Worm (Caenorhabditis elegans) whole organism, mixed stage, embryonic: ENCODE results near the gene fbxb-37.

ENCODE experiments used
- M03D4.4 ChIP-seq: sonication (generic microtip); optimal IDR thresholded peaks from 2 replicates; lab custom pipeline; 2017; ENCODE audit warnings: mild to moderate bottlenecking, missing genetic modification characterization, missing compliant biosample characterization
- blmp-1 ChIP-seq: fragments of 150-350 bp; optimal IDR thresholded peaks from 2 replicates; lab custom pipeline; 2014; ENCODE audit warnings: missing biosample characterization, missing genetic modification characterization
- ceh-39 ChIP-seq: fragments of 150-350 bp; optimal IDR thresholded peaks from 2 replicates; lab custom pipeline; 2014; ENCODE audit warnings: missing biosample characterization, missing genetic modification characterization
- ceh-43 ChIP-seq: fragments of 200-800 bp; sonication (Bioruptor generic); optimal IDR thresholded peaks from 2 replicates; lab custom pipeline; 2018; ENCODE audit warnings: mild to moderate bottlenecking, missing genetic modification characterization, moderate library complexity, missing compliant biosample characterization
- ceh-83 ChIP-seq: fragments of 200-800 bp; sonication (Bioruptor generic); optimal IDR thresholded peaks from 2 replicates; lab custom pipeline; 2018; ENCODE audit warnings: mild to moderate bottlenecking, missing genetic modification characterization, missing compliant biosample characterization
- ces-1 ChIP-seq: fragments of 150-350 bp; optimal IDR thresholded peaks from 2 replicates; lab custom pipeline; 2014; ENCODE audit warnings: missing biosample characterization, missing genetic modification reagents, missing genetic modification characterization
- cnd-1 ChIP-seq: fragments of 200-800 bp; sonication (Bioruptor generic); optimal IDR thresholded peaks from 2 replicates; lab custom pipeline; 2018; ENCODE audit warnings: mild to moderate bottlenecking, missing genetic modification characterization, missing compliant biosample characterization
- drap-1 ChIP-seq: fragments of 200-800 bp; sonication (Bioruptor generic); optimal IDR thresholded peaks from 3 replicates; lab custom pipeline; 2018; ENCODE audit warnings: mild to moderate bottlenecking, missing genetic modification characterization, missing compliant biosample characterization
- elt-1 ChIP-seq: sonication (generic microtip); optimal IDR thresholded peaks from 2 replicates; lab custom pipeline; 2017; ENCODE audit warnings: missing genetic modification characterization, mild to moderate bottlenecking, missing compliant biosample characterization, antibody characterized with exemption, moderate library complexity, borderline replicate concordance; ENCODE audit not compliant: insufficient read depth
- flh-1 ChIP-seq: fragments of 200-800 bp; sonication (Bioruptor generic); optimal IDR thresholded peaks from 2 replicates; lab custom pipeline; 2018; ENCODE audit warnings: mild to moderate bottlenecking, missing genetic modification characterization, moderate library complexity, missing compliant biosample characterization
- ham-2 ChIP-seq: fragments of 200-800 bp; sonication (Bioruptor generic); optimal IDR thresholded peaks from 2 replicates; lab custom pipeline; 2018; ENCODE audit warnings: mild to moderate bottlenecking, missing genetic modification characterization, missing compliant biosample characterization
- hlh-1 ChIP-seq: fragments of 150-350 bp; optimal IDR thresholded peaks from 2 replicates; lab custom pipeline; 2014; ENCODE audit warnings: missing biosample characterization, missing genetic modification reagents, missing genetic modification characterization
- lin-13 ChIP-seq: fragments of 150-350 bp; optimal IDR thresholded peaks from 2 replicates; lab custom pipeline; 2014; ENCODE audit warnings: missing biosample characterization, missing genetic modification characterization
- lin-32 ChIP-seq: fragments of 200-800 bp; sonication (Bioruptor generic); optimal IDR thresholded peaks from 2 replicates; lab custom pipeline; 2018; ENCODE audit warnings: mild to moderate bottlenecking, missing genetic modification characterization, missing compliant biosample characterization
- lsy-2 ChIP-seq: fragments of 150-350 bp; optimal IDR thresholded peaks from 2 replicates; lab custom pipeline; 2014; ENCODE audit warnings: missing biosample characterization, missing genetic modification characterization
- mab-5 ChIP-seq: fragments of 150-350 bp; optimal IDR thresholded peaks from 2 replicates; lab custom pipeline; 2014; ENCODE audit warnings: missing biosample characterization, missing genetic modification characterization
- mep-1 ChIP-seq: fragments of 150-350 bp; optimal IDR thresholded peaks from 2 replicates; lab custom pipeline; 2017; ENCODE audit warnings: missing biosample characterization, missing genetic modification reagents, missing genetic modification characterization, inconsistent platforms
- mls-2 ChIP-seq: sonication (generic microtip); optimal IDR thresholded peaks from 2 replicates; lab custom pipeline; 2016; ENCODE audit warnings: mild to moderate bottlenecking, missing genetic modification characterization, moderate library complexity, missing compliant biosample characterization
- nhr-12 ChIP-seq: fragments of 150-350 bp; optimal IDR thresholded peaks from 2 replicates; lab custom pipeline; 2014; ENCODE audit warnings: missing biosample characterization, missing genetic modification characterization
- nhr-2 ChIP-seq: fragments of 150-350 bp; optimal IDR thresholded peaks from 2 replicates; lab custom pipeline; 2014; ENCODE audit warnings: missing biosample characterization, missing genetic modification characterization
- nhr-28 ChIP-seq: fragments of 150-350 bp; optimal IDR thresholded peaks from 2 replicates; lab custom pipeline; 2014; ENCODE audit warnings: missing biosample characterization, missing genetic modification characterization
- nhr-76 ChIP-seq: sonication (generic microtip); optimal IDR thresholded peaks from 2 replicates; lab custom pipeline; 2017; ENCODE audit warnings: missing biosample characterization, missing genetic modification characterization
- pha-4 ChIP-seq: fragments of 150-350 bp; optimal IDR thresholded peaks from 2 replicates; lab custom pipeline; 2018; ENCODE audit warnings: missing biosample characterization, missing genetic modification reagents, missing genetic modification characterization
- sem-2 ChIP-seq: fragments of 200-800 bp; sonication (Bioruptor generic); optimal IDR thresholded peaks from 2 replicates; lab custom pipeline; 2018; ENCODE audit warnings: mild to moderate bottlenecking, missing genetic modification characterization, missing compliant biosample characterization
- snpc-4 ChIP-seq: fragments of 150-350 bp; optimal IDR thresholded peaks from 2 replicates; lab custom pipeline; 2014; ENCODE audit warnings: missing biosample characterization, missing genetic modification characterization
- sptf-1 ChIP-seq: sonication (generic microtip); optimal IDR thresholded peaks from 2 replicates; lab custom pipeline; 2017; ENCODE audit warnings: mild to moderate bottlenecking, missing genetic modification characterization, moderate library complexity, missing compliant biosample characterization
- tbx-8 ChIP-seq: fragments of 200-800 bp; sonication (Bioruptor generic); optimal IDR thresholded peaks from 2 replicates; lab custom pipeline; 2018; ENCODE audit warnings: mild to moderate bottlenecking, missing genetic modification characterization, moderate library complexity, missing compliant biosample characterization
- unc-120 ChIP-seq: sonication (generic microtip); optimal IDR thresholded peaks from 2 replicates; lab custom pipeline; 2017; ENCODE audit warnings: missing genetic modification characterization, missing compliant biosample characterization; ENCODE audit not compliant: poor library complexity, severe bottlenecking
- unc-39 ChIP-seq: fragments of 150-350 bp; optimal IDR thresholded peaks from 2 replicates; lab custom pipeline; 2014; ENCODE audit warnings: missing biosample characterization, missing genetic modification characterization
- unc-62 ChIP-seq: fragments of 150-350 bp; optimal IDR thresholded peaks from 2 replicates; lab custom pipeline; 2014; ENCODE audit warnings: missing biosample characterization, missing genetic modification reagents, missing genetic modification characterization
- zip-8 ChIP-seq: fragments of 150-350 bp; optimal IDR thresholded peaks from 2 replicates; lab custom pipeline; 2014; ENCODE audit warnings: missing biosample characterization, missing genetic modification characterization
- ztf-11 ChIP-seq: fragments of 150-350 bp; optimal IDR thresholded peaks from 2 replicates; lab custom pipeline; 2014; ENCODE audit warnings: missing biosample characterization, missing genetic modification characterization

The fbxb-37 gene

ce11 chrII:2083726-2084179, 9.9 kb downstream of the fbxb-37 start, which contains the start of the genes T16A1.5 and fbxc-49:
Gene T16A1.5 (minus strand): TSS chrII:2083826.
Gene fbxc-49 (plus strand): TSS chrII:2084129.
- TF ChIP-seq ceh-43 (no peak), mab-5 (tag; lab: Kevin White, UChicago) (no peak), zip-8 (no peak), elt-1 (tag; lab: Kevin White, UChicago) (no peak), nhr-76 (tag; lab: Kevin White, UChicago) (no peak), unc-39 (tag; lab: Kevin White, UChicago) (no peak), blmp-1 (tag; lab: Kevin White, UChicago) (no peak), mls-2 (no peak), lin-13 (tag; lab: Kevin White, UChicago) (no peak), ceh-83 (GFP tag; lab: Kevin White, UChicago) (no peak), M03D4.4 (no peak), unc-62 (no peak), hlh-1 (tag; lab: Kevin White, UChicago) (no peak), sptf-1 (tag; lab: Kevin White, UChicago) (no peak), pha-4 (tag; lab: Kevin White, UChicago) (no peak), ceh-39 (no peak), flh-1 (no peak), ztf-11 (tag; lab: Kevin White, UChicago) (no peak), lsy-2 (tag; lab: Kevin White, UChicago) (no peak)

ce11 chrII:2081257-2081656, 12.4 kb downstream of the fbxb-37 start, which contains the start of gene T16A1.4:
Gene T16A1.4 (plus strand): TSS chrII:2081557.
- no peak for TF ChIP-seq ztf-11 (tag; lab: Kevin White, UChicago)
- TF ChIP-seq nhr-76 (tag; lab: Kevin White, UChicago): no peak
- no peak for TF ChIP-seq tbx-8
- no peak for TF ChIP-seq unc-39 (tag; lab: Kevin White, UChicago)
- TF ChIP-seq flh-1: no peak
- no peak for TF ChIP-seq sem-2 (GFP tag; lab: Kevin White, UChicago)
- TF ChIP-seq mab-5 (tag; lab: Kevin White, UChicago): no peak
- TF ChIP-seq zip-8: no peak
- TF ChIP-seq ceh-39: no peak
- no peak for TF ChIP-seq elt-1 (tag; lab: Kevin White, UChicago)
- TF ChIP-seq unc-120: no peak
- TF ChIP-seq lin-13 (tag; lab: Kevin White, UChicago): no peak
- TF ChIP-seq unc-62: no peak
- TF ChIP-seq lsy-2 (tag; lab: Kevin White, UChicago): no peak
- no peak for TF ChIP-seq hlh-1 (tag; lab: Kevin White, UChicago)
- no peak for TF ChIP-seq nhr-28 (tag; lab: Kevin White, UChicago)
- no peak for TF ChIP-seq snpc-4 (tag; lab: Kevin White, UChicago)
- no peak for TF ChIP-seq mls-2
- no peak for TF ChIP-seq M03D4.4

- no peak for TF ChIP-seq mep-1
- no peak for TF ChIP-seq snpc-4 (tag; lab: Kevin White, UChicago)
- no peak for TF ChIP-seq mls-2
- TF ChIP-seq drap-1: no peak
- no peak for TF ChIP-seq tbx-8
- no peak for TF ChIP-seq ceh-43
- TF ChIP-seq ham-2 (GFP tag; lab: Kevin White, UChicago): no peak
- no peak for TF ChIP-seq cnd-1 (tag; lab: Kevin White, UChicago)
- no peak for TF ChIP-seq lsy-2 (tag; lab: Kevin White, UChicago)
- TF ChIP-seq lin-13 (tag; lab: Kevin White, UChicago): no peak
- TF ChIP-seq sptf-1 (tag; lab: Kevin White, UChicago): no peak
- no peak for TF ChIP-seq nhr-28 (tag; lab: Kevin White, UChicago)
- TF ChIP-seq pha-4 (tag; lab: Kevin White, UChicago): no peak
- TF ChIP-seq lin-32: no peak
- TF ChIP-seq nhr-12 (tag; lab: Kevin White, UChicago): no peak
- TF ChIP-seq zip-8: no peak
These were observed 13.3 kb downstream of the fbxb-37 start, which contains the start of gene F07E5.9 for ce11 chrII:2080425-2080824. Gene F07E5.9 (minus strand): TSS chrII:2080525.

- no peak for TF ChIP-seq drap-1
- TF ChIP-seq nhr-2 (tag; lab: Kevin White, UChicago): no peak
- no peak for TF ChIP-seq tbx-8
- TF ChIP-seq M03D4.4: no peak
- no peak for TF ChIP-seq hlh-1 (tag; lab: Kevin White, UChicago)
- TF ChIP-seq ceh-39: no peak
- TF ChIP-seq nhr-12 (tag; lab: Kevin White, UChicago): no peak
- no peak for TF ChIP-seq flh-1
- no peak for TF ChIP-seq ztf-11 (tag; lab: Kevin White, UChicago)
- no peak for TF ChIP-seq elt-1 (tag; lab: Kevin White, UChicago)
- TF ChIP-seq sptf-1 (tag; lab: Kevin White, UChicago): no peak
- TF ChIP-seq unc-39 (tag; lab: Kevin White, UChicago): no peak
- TF ChIP-seq nhr-28 (tag; lab: Kevin White, UChicago): no peak
- no peak for TF ChIP-seq snpc-4 (tag; lab: Kevin White, UChicago)
- TF ChIP-seq ces-1: no peak
- TF ChIP-seq ham-2 (GFP tag; lab: Kevin White, UChicago): no peak
- TF ChIP-seq unc-120: no peak
- no peak for TF ChIP-seq ceh-83 (GFP tag; lab: Kevin White, UChicago)
- no peak for TF ChIP-seq lin-32
- TF ChIP-seq lin-13 (tag; lab: Kevin White, UChicago): no peak
These were observed 17.2 kb downstream of the fbxb-37 start for ce11 chrII:2076467-2076866.
